Worm (Caenorhabditis elegans) whole organism, midembryonic: ENCODE data around the gene cox-16.

ENCODE experiments used
- T22C8.4 ChIP-seq: fragments of 200-800 bp; sonication (Bioruptor generic); IDR thresholded peaks from 2 replicates; pipeline ENCODE4 v1.3.6; 2022; ENCODE audit warnings: missing genetic modification characterization, missing compliant biosample characterization
- flt-1 ChIP-seq: fragments of 200-800 bp; sonication (Bioruptor generic); IDR thresholded peaks from 2 replicates; pipeline ENCODE4 v1.3.6; 2022; ENCODE audit warnings: missing genetic modification characterization, missing compliant biosample characterization

DNA sequence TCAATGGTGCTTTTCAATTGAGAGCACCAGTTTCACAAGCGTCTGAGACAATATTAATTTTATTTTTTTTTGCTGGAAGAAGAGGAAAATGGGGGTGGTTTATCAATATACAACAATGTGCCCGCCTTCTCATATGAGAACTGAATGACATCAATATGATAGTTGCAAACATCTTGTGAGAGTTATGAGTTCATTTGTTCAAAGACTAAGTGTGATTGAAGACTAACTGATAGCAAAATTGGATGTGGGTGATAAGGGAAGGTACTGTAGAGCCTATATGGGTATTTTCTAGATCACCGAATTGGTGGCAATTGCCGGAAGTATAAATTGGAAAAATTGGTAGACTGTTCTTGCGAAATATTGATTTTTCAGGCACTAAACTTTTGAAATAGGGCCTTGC is 23.5 kb downstream of the cox-16 start:
- TF ChIP-seq flt-1 (GFP tag; lab: Robert Waterston, UW) (no peak), T22C8.4 (GFP tag; lab: Robert Waterston, UW) (no peak)
